Worm (Caenorhabditis elegans) whole organism, L3 larva: ENCODE measurements around the gene R12C12.7.

Experiments
- nhr-12 ChIP-seq: fragments of 150-350 bp; optimal IDR thresholded peaks from 2 replicates; lab custom pipeline; 2014; ENCODE audit warnings: missing biosample characterization, missing genetic modification characterization
- unc-62 ChIP-seq: fragments of 150-350 bp; sonication (generic microtip); optimal IDR thresholded peaks from 4 replicates; lab custom pipeline; 2014; ENCODE audit warnings: missing biosample characterization, missing genetic modification reagents, missing genetic modification characterization

- TF ChIP-seq unc-62 (GFP tag; lab: Kevin White, UChicago): no peak
- no peak for TF ChIP-seq nhr-12 (tag; lab: Kevin White, UChicago)
Measured at ce11 chrII:6103986-6104385, 48.2 kb upstream of the R12C12.7 start.
